Fruit fly (Drosophila melanogaster) whole organism, pupa: ENCODE data around the gene CG44174.
A peak's percentile ranks its signal among the peaks of the same experiment; 100 is the strongest.

Experiments used
- CG10348 ChIP-seq: fragments of 200-800 bp; sonication (Bioruptor generic); IDR thresholded peaks from 2 replicates; pipeline ENCODE4 v1.3.6; 2022; ENCODE audit warnings: missing biosample characterization, missing genetic modification characterization
- CG12605 ChIP-seq: fragments of 200-800 bp; sonication (Bioruptor generic); IDR thresholded peaks from 2 replicates; pipeline ENCODE4 v1.3.6; 2022; ENCODE audit warnings: missing biosample characterization, missing genetic modification characterization
- CG13204 ChIP-seq: fragments of 200-800 bp; sonication (Bioruptor generic); optimal IDR thresholded peaks from 2 replicates; lab custom pipeline; 2018; ENCODE audit warnings: missing biosample characterization, mild to moderate bottlenecking, missing genetic modification characterization, moderate library complexity
- CG14655 ChIP-seq: fragments of 200-800 bp; sonication (Bioruptor generic); optimal IDR thresholded peaks from 3 replicates; lab custom pipeline; 2017; ENCODE audit warnings: mild to moderate bottlenecking, missing biosample characterization, missing genetic modification reagents, missing genetic modification characterization
- CG15710 ChIP-seq: fragments of 200-800 bp; sonication (Bioruptor generic); optimal IDR thresholded peaks from 2 replicates; lab custom pipeline; 2018; ENCODE audit warnings: missing biosample characterization, mild to moderate bottlenecking, missing genetic modification characterization, moderate library complexity
- CG17806 ChIP-seq: fragments of 200-800 bp; sonication (Bioruptor generic); optimal IDR thresholded peaks from 2 replicates; lab custom pipeline; 2018; ENCODE audit warnings: missing biosample characterization, mild to moderate bottlenecking, missing genetic modification characterization, moderate library complexity
- CG32121 ChIP-seq: fragments of 200-800 bp; sonication (Bioruptor generic); IDR thresholded peaks from 2 replicates; pipeline ENCODE4 v1.3.6; 2022; ENCODE audit warnings: missing biosample characterization, missing genetic modification characterization
- CG34367 ChIP-seq: fragments of 200-800 bp; sonication (Bioruptor generic); optimal IDR thresholded peaks from 2 replicates; lab custom pipeline; 2018; ENCODE audit warnings: missing biosample characterization, mild to moderate bottlenecking, missing genetic modification characterization
- CG4496 ChIP-seq: fragments of 200-800 bp; sonication (Bioruptor generic); IDR thresholded peaks from 3 replicates; pipeline ENCODE4 v1.3.6; 2022; ENCODE audit warnings: missing biosample characterization, missing genetic modification characterization
- CG8159 ChIP-seq: fragments of 200-800 bp; sonication (Bioruptor generic); optimal IDR thresholded peaks from 3 replicates; lab custom pipeline; 2018; ENCODE audit warnings: missing biosample characterization, mild to moderate bottlenecking, missing genetic modification characterization, moderate library complexity
- CG8301 ChIP-seq: fragments of 200-800 bp; sonication (Bioruptor generic); optimal IDR thresholded peaks from 2 replicates; lab custom pipeline; 2018; ENCODE audit warnings: missing biosample characterization, mild to moderate bottlenecking, missing genetic modification characterization
- CG9948 ChIP-seq: fragments of 200-800 bp; sonication (Bioruptor generic); optimal IDR thresholded peaks from 2 replicates; lab custom pipeline; 2018; ENCODE audit warnings: missing biosample characterization, mild to moderate bottlenecking, missing genetic modification characterization, moderate library complexity
- D1 ChIP-seq: fragments of 200-800 bp; sonication (Bioruptor generic); optimal IDR thresholded peaks from 2 replicates; lab custom pipeline; 2018; ENCODE audit warnings: missing biosample characterization, mild to moderate bottlenecking, missing genetic modification characterization, moderate library complexity
- EcR ChIP-seq: fragments of 200-800 bp; sonication (Bioruptor generic); optimal IDR thresholded peaks from 3 replicates; lab custom pipeline; 2019; ENCODE audit warnings: missing biosample characterization, missing genetic modification characterization, mild to moderate bottlenecking, moderate library complexity, missing genetic modification reagents
- Ets98B ChIP-seq: fragments of 200-800 bp; sonication (Bioruptor generic); IDR thresholded peaks from 2 replicates; pipeline ENCODE4 v1.3.6; 2022; ENCODE audit warnings: missing biosample characterization, missing genetic modification characterization
- Pif1A ChIP-seq: fragments of 200-800 bp; sonication (Bioruptor generic); optimal IDR thresholded peaks from 3 replicates; lab custom pipeline; 2016; ENCODE audit warnings: missing biosample characterization, missing genetic modification characterization
- Pif1B ChIP-seq: fragments of 200-800 bp; sonication (Bioruptor generic); optimal IDR thresholded peaks from 3 replicates; lab custom pipeline; 2016; ENCODE audit warnings: missing biosample characterization, missing genetic modification characterization
- Snoo ChIP-seq: fragments of 200-800 bp; sonication (Bioruptor generic); optimal IDR thresholded peaks from 3 replicates; lab custom pipeline; 2017; ENCODE audit warnings: missing biosample characterization, mild to moderate bottlenecking, missing genetic modification characterization, inconsistent platforms
- fd96Ca ChIP-seq: fragments of 200-800 bp; sonication (Bioruptor generic); IDR thresholded peaks from 3 replicates; pipeline ENCODE4 v1.3.6; 2022; ENCODE audit warnings: missing biosample characterization, missing genetic modification characterization
- gl ChIP-seq: fragments of 200-800 bp; sonication (Bioruptor generic); optimal IDR thresholded peaks from 2 replicates; lab custom pipeline; 2018; ENCODE audit warnings: missing biosample characterization, mild to moderate bottlenecking, missing genetic modification characterization
- rn ChIP-seq: fragments of 200-800 bp; sonication (Bioruptor generic); IDR thresholded peaks from 2 replicates; pipeline ENCODE4 v1.3.6; 2022; ENCODE audit warnings: missing biosample characterization, missing genetic modification characterization

Gene CG44174

DNA sequence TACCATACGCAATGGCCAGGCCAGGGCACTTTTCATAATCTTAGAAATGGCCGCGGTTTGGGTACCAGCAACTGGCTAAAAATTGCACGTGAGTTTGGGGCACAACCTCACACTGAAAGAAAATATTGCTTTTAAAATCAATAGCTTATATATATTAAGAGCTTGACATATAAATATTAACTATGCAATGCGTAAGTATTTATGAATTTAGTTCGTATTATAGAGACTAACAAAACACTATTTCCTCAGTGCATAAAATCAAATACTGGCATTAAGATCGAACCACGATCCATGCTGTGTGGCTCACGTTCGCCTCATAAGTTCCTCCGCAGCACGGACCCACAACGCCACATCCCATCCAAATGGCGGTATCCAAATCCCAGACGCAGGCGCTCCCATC is 14.0 kb downstream of the CG44174 start:
- TF ChIP-seq fd96Ca (no peak), CG14655 (GFP tag; lab: Kevin White, UChicago) (peak; percentile 42), Ets98B (GFP tag; lab: Robert Waterston, UW) (no peak), CG8301 (no peak), CG10348 (GFP tag; lab: Robert Waterston, UW) (no peak), CG12605 (GFP tag; lab: Robert Waterston, UW) (peak; percentile 60), EcR (GFP tag; lab: Kevin White, UChicago) (no peak), Pif1B (GFP tag; lab: Kevin White, UChicago) (peak; percentile 57), CG32121 (GFP tag; lab: Robert Waterston, UW) (no peak), CG13204 (GFP tag; lab: Kevin White, UChicago) (no peak), CG9948 (peak; percentile 57), Snoo (tag; lab: Kevin White, UChicago) (peak; percentile 17), CG34367 (tag; lab: Kevin White, UChicago) (peak; percentile 24), rn (GFP tag; lab: Robert Waterston, UW) (no peak), gl (tag; lab: Kevin White, UChicago) (peak; percentile 24), CG4496 (0 out of 3 replicates have a peak, but pooled peaks have one; percentile 34), Pif1A (peak; percentile 62), CG17806 (tag; lab: Kevin White, UChicago) (peak; percentile 54), CG15710 (tag; lab: Kevin White, UChicago) (peak; percentile 21), D1 (tag; lab: Kevin White, UChicago) (no peak), CG8159 (peak; percentile 52)

DNA sequence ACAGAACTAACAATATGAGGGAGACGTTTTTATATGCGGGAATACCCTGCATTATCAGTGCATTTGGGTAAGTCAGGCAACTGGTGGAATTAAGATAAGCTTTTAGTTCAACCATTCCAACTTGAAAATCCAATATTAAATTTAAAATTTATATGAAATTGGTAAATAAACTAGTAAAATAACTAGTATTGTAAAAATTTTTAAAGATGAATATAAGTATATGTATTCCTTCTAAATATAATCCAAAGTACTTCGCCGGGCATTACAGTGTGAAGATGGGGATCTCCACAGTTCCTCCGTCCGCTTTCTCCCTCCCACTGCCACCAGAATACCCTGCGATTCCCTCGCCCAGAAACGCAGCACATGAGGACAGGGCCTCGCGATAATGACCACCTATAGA is 14.7 kb downstream of the CG44174 start:
- TF ChIP-seq CG34367 (tag; lab: Kevin White, UChicago) (peak; percentile 36), CG15710 (tag; lab: Kevin White, UChicago) (peak; percentile 43), CG32121 (GFP tag; lab: Robert Waterston, UW) (no peak), Pif1B (GFP tag; lab: Kevin White, UChicago) (no peak), gl (tag; lab: Kevin White, UChicago) (no peak), CG8159 (peak; percentile 56), CG17806 (tag; lab: Kevin White, UChicago) (peak; percentile 46), CG9948 (peak; percentile 69), CG12605 (GFP tag; lab: Robert Waterston, UW) (no peak)

DNA sequence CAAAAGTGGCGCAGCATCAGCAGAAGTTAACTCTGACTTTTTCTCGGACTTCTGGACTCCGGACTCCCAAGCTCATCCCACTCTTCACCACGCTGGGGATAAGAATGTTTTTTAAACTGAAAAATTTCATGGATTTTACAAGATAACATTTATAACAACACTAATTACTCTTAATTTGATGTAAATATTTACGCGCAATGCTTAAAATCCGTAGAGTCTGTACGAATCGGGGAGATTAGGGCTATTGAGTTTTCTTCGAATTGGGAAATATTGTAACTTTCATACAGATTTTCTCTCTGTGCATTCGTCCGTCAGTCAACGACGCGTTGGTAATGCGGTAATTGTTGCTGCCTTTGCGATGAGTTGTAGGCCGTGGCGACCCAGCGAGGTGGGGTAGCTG is 15.3 kb downstream of the CG44174 start:
- TF ChIP-seq CG15710 (tag; lab: Kevin White, UChicago) (peak; percentile 80), CG12605 (GFP tag; lab: Robert Waterston, UW) (no peak), CG8301 (no peak), rn (GFP tag; lab: Robert Waterston, UW) (no peak), Snoo (tag; lab: Kevin White, UChicago) (peak; percentile 68), EcR (GFP tag; lab: Kevin White, UChicago) (no peak), Ets98B (GFP tag; lab: Robert Waterston, UW) (no peak), CG32121 (GFP tag; lab: Robert Waterston, UW) (no peak), CG4496 (peak; percentile 45; the same call in 1 of the 3 replicates), D1 (tag; lab: Kevin White, UChicago) (peak; percentile 22), gl (tag; lab: Kevin White, UChicago) (peak; percentile 71), CG17806 (tag; lab: Kevin White, UChicago) (peak; percentile 68), fd96Ca (no peak), CG13204 (GFP tag; lab: Kevin White, UChicago) (no peak), CG8159 (peak; percentile 79), Pif1B (GFP tag; lab: Kevin White, UChicago) (peak; percentile 52), CG9948 (peak; percentile 74), CG10348 (GFP tag; lab: Robert Waterston, UW) (no peak), Pif1A (peak; percentile 63), CG34367 (tag; lab: Kevin White, UChicago) (peak; percentile 76), CG14655 (GFP tag; lab: Kevin White, UChicago) (no peak)

dm6 chr3R:19276135-19276534 is 21.4 kb downstream of the CG44174 start:
- TF ChIP-seq CG13204 (GFP tag; lab: Kevin White, UChicago) (peak; percentile 55), Ets98B (GFP tag; lab: Robert Waterston, UW) (no peak)
- TF ChIP-seq, all 21 proteins: peak for 1

- 0 out of 2 replicates have a peak, but pooled peaks have one; percentile 18 for TF ChIP-seq CG10348 (GFP tag; lab: Robert Waterston, UW)
- peak; percentile 47 for TF ChIP-seq CG13204 (GFP tag; lab: Kevin White, UChicago)
- TF ChIP-seq CG34367 (tag; lab: Kevin White, UChicago) = peak; percentile 64
- no peak for TF ChIP-seq Snoo (tag; lab: Kevin White, UChicago)
- TF ChIP-seq CG15710 (tag; lab: Kevin White, UChicago) = peak; percentile 70
- no peak for TF ChIP-seq gl (tag; lab: Kevin White, UChicago)
- TF ChIP-seq rn (GFP tag; lab: Robert Waterston, UW) = 0 out of 2 replicates have a peak, but pooled peaks have one; percentile 34
- TF ChIP-seq CG8301 = peak; percentile 83
- peak; percentile 48 for TF ChIP-seq Pif1A
- TF ChIP-seq CG14655 (GFP tag; lab: Kevin White, UChicago) = peak; percentile 85
- no peak for TF ChIP-seq D1 (tag; lab: Kevin White, UChicago)
- TF ChIP-seq CG17806 (tag; lab: Kevin White, UChicago) = peak; percentile 59
- peak; percentile 62; the same call in 1 of the 2 replicates for TF ChIP-seq CG32121 (GFP tag; lab: Robert Waterston, UW)
- TF ChIP-seq EcR (GFP tag; lab: Kevin White, UChicago) = no peak
- TF ChIP-seq CG8159 = peak; percentile 71
- TF ChIP-seq Ets98B (GFP tag; lab: Robert Waterston, UW) = peak; percentile 30; the same call in 1 of the 2 replicates
- 0 out of 3 replicates have a peak, but pooled peaks have one; percentile 29 for TF ChIP-seq fd96Ca
- TF ChIP-seq Pif1B (GFP tag; lab: Kevin White, UChicago) = peak; percentile 42
- peak; percentile 75; the same call in 2 of the 3 replicates for TF ChIP-seq CG4496
- peak; percentile 70 for TF ChIP-seq CG9948
- no peak for TF ChIP-seq CG12605 (GFP tag; lab: Robert Waterston, UW)
Measured at dm6 chr3R:19274028-19274427, 23.5 kb downstream of the CG44174 start.
